Fruit fly (Drosophila melanogaster): ENCODE measurements around the gene Vha100-4.
A peak's percentile ranks its signal among the peaks of the same experiment; 100 is the strongest.

Vha100-4 gene

DNA sequence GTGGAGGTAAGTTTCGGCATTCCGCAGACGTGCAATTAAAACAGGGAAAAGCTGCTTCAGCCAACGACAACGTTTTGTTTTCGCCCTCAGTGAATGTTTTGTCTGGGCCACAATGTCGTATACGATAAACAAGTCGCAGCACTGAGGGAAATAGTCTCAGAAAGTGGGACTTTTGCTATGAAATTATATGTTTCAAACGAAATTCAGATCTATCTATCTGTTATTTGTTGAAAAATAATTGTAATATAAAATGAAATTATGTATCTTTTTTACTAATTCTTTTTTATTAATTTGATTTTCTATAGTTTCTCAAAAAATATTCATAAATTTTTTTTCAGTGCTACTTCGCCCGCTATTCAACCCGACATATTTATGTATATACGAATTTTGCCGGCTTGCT, 3.8 kb upstream of the Vha100-4 start (continued):
- TF ChIP-seq CG10321 (GFP tag; IDR thresholded peaks at IDR 0.05) (no peak), CG1233 (GFP tag; optimal IDR thresholded peaks at IDR 0.05) (no peak), dm (GFP tag; optimal IDR thresholded peaks at IDR 0.05) (no peak), Adf1 (GFP tag; IDR thresholded peaks at IDR 0.05) (peak; percentile 13; the same call in 1 of the 2 replicates), CG2875 (GFP tag; optimal IDR thresholded peaks at IDR 0.05) (peak; percentile 19), bab2 (GFP tag; optimal IDR thresholded peaks at IDR 0.05) (peak; percentile 6), CG18619 (GFP tag; optimal IDR thresholded peaks at IDR 0.05) (peak; percentile 3), CkIIα-i1 (GFP tag; IDR thresholded peaks at IDR 0.05) (no peak), CHES-1-like (GFP tag; optimal IDR thresholded peaks at IDR 0.05) (no peak), Ravus (GFP tag; IDR thresholded peaks at IDR 0.05) (no peak), seq (GFP tag; IDR thresholded peaks at IDR 0.05) (0 out of 2 replicates have a peak, but pooled peaks have one; percentile 40), ham (GFP tag; IDR thresholded peaks at IDR 0.05) (no peak), tgo (GFP tag; IDR thresholded peaks at IDR 0.05) (peak; percentile 56), sna (GFP tag; IDR thresholded peaks at IDR 0.05; ENCODE audit: partially characterized antibody) (no peak), CG2889 (GFP tag; IDR thresholded peaks at IDR 0.05) (peak; percentile 41; the same call in 1 of the 3 replicates), CG9437 (GFP tag; optimal IDR thresholded peaks at IDR 0.05) (no peak), tap (tag; optimal IDR thresholded peaks at IDR 0.05) (no peak), CG10267 (tag; optimal IDR thresholded peaks at IDR 0.05) (no peak), vfl (GFP tag; optimal IDR thresholded peaks at IDR 0.05) (no peak), croc (GFP tag; conservative IDR thresholded peaks at IDR 0.05) (0 out of 3 replicates have a peak, but pooled peaks have one; percentile 24), zfh2 (GFP tag; optimal IDR thresholded peaks at IDR 0.05) (no peak), Awh (GFP tag; IDR thresholded peaks at IDR 0.05) (no peak), CG6175 (GFP tag; IDR thresholded peaks at IDR 0.05) (0 out of 3 replicates have a peak, but pooled peaks have one; percentile 12), hkb (optimal IDR thresholded peaks at IDR 0.05) (no peak), hkb (GFP tag; IDR thresholded peaks at IDR 0.05) (peak; percentile 67; the same call in 1 of the 2 replicates), zf30C (GFP tag; optimal IDR thresholded peaks at IDR 0.05) (peak; percentile 28), sd (tag; optimal IDR thresholded peaks at IDR 0.05) (no peak), wor (GFP tag; IDR thresholded peaks at IDR 0.05) (no peak), her (GFP tag; optimal IDR thresholded peaks at IDR 0.05) (no peak), CG17361 (GFP tag; IDR thresholded peaks at IDR 0.05) (no peak; the same call in none of the 3 replicates), CG12104 (GFP tag; optimal IDR thresholded peaks at IDR 0.05) (no peak), run (tag; optimal IDR thresholded peaks at IDR 0.05) (peak; percentile 30), row (GFP tag; IDR thresholded peaks at IDR 0.05) (peak; percentile 79), GATAe (GFP tag; conservative IDR thresholded peaks at IDR 0.05) (no peak), CG17612 (GFP tag; IDR thresholded peaks at IDR 0.05) (no peak), al (GFP tag; IDR thresholded peaks at IDR 0.05) (peak; percentile 45; the same call in 1 of the 2 replicates), CG7372 (GFP tag; IDR thresholded peaks at IDR 0.05) (no peak), CG18599 (GFP tag; optimal IDR thresholded peaks at IDR 0.05) (peak; percentile 36), CG17829 (tag; optimal IDR thresholded peaks at IDR 0.05) (peak; percentile 7), CG8944 (GFP tag; optimal IDR thresholded peaks at IDR 0.05) (no peak), gce (GFP tag; IDR thresholded peaks at IDR 0.05) (no peak), CG32767 (GFP tag; IDR thresholded peaks at IDR 0.05) (0 out of 2 replicates have a peak, but pooled peaks have one; percentile 47), Drgx (GFP tag; IDR thresholded peaks at IDR 0.05) (peak; percentile 78), Gug (GFP tag; IDR thresholded peaks at IDR 0.05) (peak; percentile 26; the same call in 1 of the 4 replicates), CG3847 (GFP tag; IDR thresholded peaks at IDR 0.05) (peak; percentile 38; the same call in 1 of the 2 replicates), Usf (GFP tag; optimal IDR thresholded peaks at IDR 0.05) (peak; percentile 7), Nf-YA (GFP tag; IDR thresholded peaks at IDR 0.05) (no peak), CG1792 (GFP tag; optimal IDR thresholded peaks at IDR 0.05) (no peak), dpn (GFP tag; optimal IDR thresholded peaks at IDR 0.05) (peak in 1 of 2 experiments; percentile 54), CG7987 (GFP tag; optimal IDR thresholded peaks at IDR 0.05) (no peak), sob (GFP tag; IDR thresholded peaks at IDR 0.05) (peak; percentile 45; the same call in 1 of the 2 replicates), pho (GFP tag; optimal IDR thresholded peaks at IDR 0.05) (no peak), CG1603 (tag; optimal IDR thresholded peaks at IDR 0.05) (no peak)

Measured in whole organism, embryonic.